Worm (Caenorhabditis elegans) whole organism, L4 larva: ENCODE results near the gene T16D1.1.

Source experiments
- D1046.2 ChIP-seq: fragments of 200-800 bp; sonication (Bioruptor generic); IDR thresholded peaks from 2 replicates; pipeline ENCODE4 v1.3.6; 2022; ENCODE audit warnings: missing genetic modification characterization, missing compliant biosample characterization
- F44E2.7 ChIP-seq: fragments of 200-800 bp; sonication (Bioruptor generic); IDR thresholded peaks from 2 replicates; pipeline ENCODE4 v2.1.2; 2022; ENCODE audit warnings: missing genetic modification characterization, missing compliant biosample characterization
- T26A8.4 ChIP-seq: fragments of 200-800 bp; sonication (Bioruptor generic); IDR thresholded peaks from 2 replicates; pipeline ENCODE4 v1.3.6; 2022; ENCODE audit warnings: missing genetic modification characterization, missing compliant biosample characterization
- Y48G9A.11 ChIP-seq: fragments of 200-800 bp; sonication (Bioruptor generic); IDR thresholded peaks from 2 replicates; pipeline ENCODE4 v1.3.6; 2022; ENCODE audit warnings: missing genetic modification reagents, missing genetic modification characterization, missing compliant biosample characterization
- aly-2 ChIP-seq: sonication (generic microtip); optimal IDR thresholded peaks from 2 replicates; lab custom pipeline; 2018; ENCODE audit warnings: missing biosample characterization, missing genetic modification characterization
- ceh-20 ChIP-seq: fragments of 200-800 bp; sonication (Bioruptor generic); IDR thresholded peaks from 2 replicates; pipeline ENCODE4 v1.3.6; 2022; ENCODE audit warnings: missing genetic modification reagents, missing genetic modification characterization, missing compliant biosample characterization
- ceh-28 ChIP-seq: fragments of 150-350 bp; optimal IDR thresholded peaks from 2 replicates; lab custom pipeline; 2014; ENCODE audit warnings: missing biosample characterization, missing genetic modification reagents, missing genetic modification characterization
- ceh-32 ChIP-seq: sonication (generic microtip); optimal IDR thresholded peaks from 2 replicates; lab custom pipeline; 2016; ENCODE audit warnings: mild to moderate bottlenecking, missing genetic modification characterization, missing compliant biosample characterization; ENCODE audit not compliant: poor library complexity
- ceh-44 ChIP-seq: fragments of 200-800 bp; sonication (Bioruptor generic); IDR thresholded peaks from 2 replicates; pipeline ENCODE4 v1.3.6; 2022; ENCODE audit warnings: missing genetic modification reagents, missing genetic modification characterization, missing compliant biosample characterization
- ceh-62 ChIP-seq: sonication (generic microtip); optimal IDR thresholded peaks from 2 replicates; lab custom pipeline; 2017; ENCODE audit warnings: missing biosample characterization, missing genetic modification characterization
- ces-1 ChIP-seq: fragments of 150-350 bp; sonication (generic microtip); optimal IDR thresholded peaks from 4 replicates; lab custom pipeline; 2014; ENCODE audit warnings: missing biosample characterization, missing genetic modification reagents, missing genetic modification characterization
- ctbp-1 ChIP-seq: fragments of 200-800 bp; sonication (Bioruptor generic); IDR thresholded peaks from 2 replicates; pipeline ENCODE4 v1.3.6; 2022; ENCODE audit warnings: missing genetic modification reagents, missing genetic modification characterization, missing compliant biosample characterization
- daf-16 ChIP-seq, 3 experiments: sonication (generic microtip); optimal IDR thresholded peaks; 2 replicates each; lab custom pipeline; 2016 to 2017; ENCODE audit warnings: missing genetic modification characterization in 3 of 3, missing genetic modification reagents in 3 of 3, mild to moderate bottlenecking in 2 of 3, missing compliant biosample characterization in 2 of 3, missing biosample characterization in 1 of 3, moderate library complexity in 1 of 3
- daf-8 ChIP-seq: fragments of 200-800 bp; sonication (Bioruptor generic); IDR thresholded peaks from 2 replicates; pipeline ENCODE4 v1.3.6; 2022; ENCODE audit warnings: missing genetic modification characterization, missing compliant biosample characterization
- dmd-9 ChIP-seq: fragments of 200-800 bp; sonication (Bioruptor generic); IDR thresholded peaks from 2 replicates; pipeline ENCODE4 v1.3.6; 2022; ENCODE audit warnings: missing genetic modification reagents, missing genetic modification characterization, missing compliant biosample characterization
- dve-1 ChIP-seq: sonication (generic microtip); optimal IDR thresholded peaks from 2 replicates; lab custom pipeline; 2017; ENCODE audit warnings: antibody characterized with exemption, mild to moderate bottlenecking, missing genetic modification characterization, missing compliant biosample characterization; ENCODE audit not compliant: insufficient read depth
- fkh-10 ChIP-seq: fragments of 150-350 bp; optimal IDR thresholded peaks from 2 replicates; lab custom pipeline; 2014; ENCODE audit warnings: missing biosample characterization, missing genetic modification reagents, missing genetic modification characterization
- fos-1 ChIP-seq: fragments of 150-350 bp; optimal IDR thresholded peaks from 2 replicates; lab custom pipeline; 2014; ENCODE audit warnings: missing biosample characterization, missing genetic modification characterization
- hif-1 ChIP-seq, 2 experiments: sonication (generic microtip); optimal IDR thresholded peaks; 2 replicates each; lab custom pipeline; 2016 to 2017; ENCODE audit warnings: missing compliant biosample characterization in 2 of 2, missing genetic modification characterization in 2 of 2, missing genetic modification reagents in 2 of 2, missing genotype in 2 of 2, mild to moderate bottlenecking in 1 of 2
- hlh-30 ChIP-seq: sonication (generic microtip); optimal IDR thresholded peaks from 2 replicates; lab custom pipeline; 2017; ENCODE audit warnings: antibody characterized with exemption, mild to moderate bottlenecking, missing genetic modification characterization, missing compliant biosample characterization; ENCODE audit not compliant: insufficient read depth
- hmg-1.1 ChIP-seq: fragments of 200-800 bp; sonication (Bioruptor generic); IDR thresholded peaks from 2 replicates; pipeline ENCODE4 v1.3.6; 2022; ENCODE audit warnings: missing genetic modification reagents, missing genetic modification characterization, missing compliant biosample characterization
- lim-7 ChIP-seq: fragments of 200-800 bp; sonication (Bioruptor generic); IDR thresholded peaks from 2 replicates; pipeline ENCODE4 v1.3.6; 2022; ENCODE audit warnings: missing genetic modification characterization, missing compliant biosample characterization
- lin-29 ChIP-seq: fragments of 200-800 bp; sonication (Bioruptor generic); IDR thresholded peaks from 2 replicates; pipeline ENCODE4 v1.3.6; 2022; ENCODE audit warnings: missing genetic modification reagents, missing genetic modification characterization, missing compliant biosample characterization
- lin-39 ChIP-seq: fragments of 150-350 bp; optimal IDR thresholded peaks from 2 replicates; lab custom pipeline; 2014; ENCODE audit warnings: missing biosample characterization, missing genetic modification reagents, missing genetic modification characterization
- lsy-2 ChIP-seq, 2 experiments: fragments of 150-350 bp in 1 of 2; sonication (generic microtip) in 1 of 2; optimal IDR thresholded peaks; 2 replicates each; lab custom pipeline; 2014 to 2017; ENCODE audit warnings: missing biosample characterization in 2 of 2, missing genetic modification characterization in 2 of 2
- mdl-1 ChIP-seq, 2 experiments: fragments of 150-350 bp in 1 of 2; sonication (generic microtip) in 1 of 2; optimal IDR thresholded peaks; 2 replicates each; lab custom pipeline; 2014 to 2017; ENCODE audit warnings: missing biosample characterization in 2 of 2, missing genetic modification characterization in 2 of 2
- mep-1 ChIP-seq: fragments of 150-350 bp; sonication (generic microtip); optimal IDR thresholded peaks from 3 replicates; lab custom pipeline; 2014; ENCODE audit warnings: missing biosample characterization, missing genetic modification characterization
- mes-2 ChIP-seq: sonication (generic microtip); optimal IDR thresholded peaks from 2 replicates; lab custom pipeline; 2016; ENCODE audit warnings: missing genotype, mild to moderate bottlenecking, missing genetic modification characterization, missing compliant biosample characterization; ENCODE audit not compliant: poor library complexity, severe bottlenecking
- mxl-3 ChIP-seq: fragments of 200-800 bp; sonication (Bioruptor generic); optimal IDR thresholded peaks from 2 replicates; lab custom pipeline; 2018; ENCODE audit warnings: mild to moderate bottlenecking, missing genetic modification characterization, missing compliant biosample characterization
- nhr-10 ChIP-seq: fragments of 150-350 bp; optimal IDR thresholded peaks from 2 replicates; lab custom pipeline; 2014; ENCODE audit warnings: missing biosample characterization, missing genetic modification characterization
- nhr-111 ChIP-seq: fragments of 200-800 bp; sonication (Bioruptor generic); optimal IDR thresholded peaks from 2 replicates; lab custom pipeline; 2018; ENCODE audit warnings: mild to moderate bottlenecking, missing genetic modification characterization, missing compliant biosample characterization
- nhr-41 ChIP-seq: fragments of 200-800 bp; sonication (Bioruptor generic); IDR thresholded peaks from 2 replicates; pipeline ENCODE4 v1.3.6; 2022; ENCODE audit warnings: missing genetic modification reagents, missing genetic modification characterization, missing compliant biosample characterization
- nhr-42 ChIP-seq: fragments of 200-800 bp; sonication (Bioruptor generic); IDR thresholded peaks from 2 replicates; pipeline ENCODE4 v1.3.6; 2022; ENCODE audit warnings: missing genetic modification characterization, missing compliant biosample characterization
- nhr-48 ChIP-seq: sonication (generic microtip); optimal IDR thresholded peaks from 2 replicates; lab custom pipeline; 2016; ENCODE audit warnings: mild to moderate bottlenecking, missing genetic modification characterization, missing compliant biosample characterization
- rbr-2 ChIP-seq: sonication (generic microtip); optimal IDR thresholded peaks from 2 replicates; lab custom pipeline; 2016; ENCODE audit warnings: missing genotype, missing genetic modification characterization, missing compliant biosample characterization
- snpc-4 ChIP-seq: fragments of 150-350 bp; optimal IDR thresholded peaks from 2 replicates; lab custom pipeline; 2014; ENCODE audit warnings: missing biosample characterization, missing genetic modification characterization
- unc-62 ChIP-seq, 3 experiments: fragments of 150-350 bp in 1 of 3; sonication (generic microtip); optimal IDR thresholded peaks in 2 of 3; peaks in 1 of 3; 1 replicate in 1 of 3; 2 replicates in 2 of 3; lab custom pipeline; 2014 to 2017; ENCODE audit warnings: missing biosample characterization in 3 of 3, missing genetic modification characterization in 3 of 3, missing genetic modification reagents in 3 of 3, missing genotype in 1 of 3
- zfp-2 ChIP-seq: sonication (generic microtip); optimal IDR thresholded peaks from 2 replicates; lab custom pipeline; 2016; ENCODE audit warnings: mild to moderate bottlenecking, missing genetic modification characterization, missing compliant biosample characterization
- zip-2 ChIP-seq: fragments of 150-350 bp; optimal IDR thresholded peaks from 2 replicates; lab custom pipeline; 2014; ENCODE audit warnings: missing biosample characterization, missing genetic modification characterization
- ztf-7 ChIP-seq: fragments of 150-350 bp; optimal IDR thresholded peaks from 2 replicates; lab custom pipeline; 2014; ENCODE audit warnings: missing biosample characterization, missing genetic modification characterization

The T16D1.1 gene

ce11 chrII:5277780-5278179, 36.3 kb upstream of the T16D1.1 start (continued):
- TF ChIP-seq mep-1 (tag; lab: Kevin White, UChicago) (no peak), nhr-48 (no peak), fkh-10 (GFP tag; lab: Kevin White, UChicago) (no peak), mxl-3 (GFP tag; lab: Kevin White, UChicago) (no peak), dmd-9 (GFP tag; lab: Robert Waterston, UW) (no peak)

- TF ChIP-seq aly-2 (no peak), T26A8.4 (GFP tag; lab: Robert Waterston, UW) (no peak), nhr-41 (GFP tag; lab: Robert Waterston, UW) (no peak), dve-1 (no peak), D1046.2 (GFP tag; lab: Robert Waterston, UW) (no peak), lsy-2 (tag; optimal IDR thresholded peaks at IDR 0.05; lab: Kevin White, UChicago) (peak in 1 of 2 experiments; percentile 54), rbr-2 (tag; lab: Kevin White, UChicago) (peak; percentile 51), ceh-44 (GFP tag; lab: Robert Waterston, UW) (no peak), fkh-10 (GFP tag; lab: Kevin White, UChicago) (peak; percentile 89), ztf-7 (tag; lab: Kevin White, UChicago) (no peak), zip-2 (tag; lab: Kevin White, UChicago) (no peak), mdl-1 (tag; optimal IDR thresholded peaks at IDR 0.05; lab: Kevin White, UChicago) (peak in 1 of 2 experiments; percentile 67), daf-16 (GFP tag; optimal IDR thresholded peaks at IDR 0.05; lab: Kevin White, UChicago) (no peak), daf-16 (tag; optimal IDR thresholded peaks at IDR 0.05; lab: Kevin White, UChicago) (no peak), hif-1 (tag; optimal IDR thresholded peaks at IDR 0.05; lab: Kevin White, UChicago) (peak in 1 of 2 experiments; percentile 39), zfp-2 (no peak), lin-29 (GFP tag; lab: Robert Waterston, UW) (no peak), mep-1 (tag; lab: Kevin White, UChicago) (peak; percentile 34), nhr-42 (no peak), ces-1 (GFP tag; lab: Kevin White, UChicago) (no peak), ceh-20 (0 out of 2 replicates have a peak, but pooled peaks have one; percentile 39), ceh-62 (tag; lab: Kevin White, UChicago) (no peak), Y48G9A.11 (GFP tag; lab: Robert Waterston, UW) (no peak), daf-8 (GFP tag; lab: Robert Waterston, UW) (no peak), nhr-111 (GFP tag; lab: Kevin White, UChicago) (no peak), mes-2 (no peak), snpc-4 (no peak), lim-7 (GFP tag; lab: Robert Waterston, UW) (no peak), hlh-30 (tag; lab: Kevin White, UChicago) (peak; percentile 21), hmg-1.1 (GFP tag; lab: Robert Waterston, UW) (peak; percentile 49; the same call in 1 of the 2 replicates), lin-39 (tag; lab: Kevin White, UChicago) (no peak), fos-1 (no peak), unc-62 (GFP tag; optimal IDR thresholded peaks at IDR 0.05 in 1 of 2; lab: Kevin White, UChicago) (peak in 1 of 2 experiments; percentile 98), unc-62 (tag; optimal IDR thresholded peaks at IDR 0.05; lab: Kevin White, UChicago) (peak; percentile 14), ceh-32 (tag; lab: Kevin White, UChicago) (no peak), nhr-10 (tag; lab: Kevin White, UChicago) (no peak), ctbp-1 (peak; percentile 38; the same call in 1 of the 2 replicates), ceh-28 (tag; lab: Kevin White, UChicago) (no peak), F44E2.7 (no peak)
These were observed 35.3 kb upstream of the T16D1.1 start for ce11 chrII:5276736-5277135.
